Fruit fly (Drosophila melanogaster) whole organism, embryonic: ENCODE results near the gene MEP-1.
A peak's percentile ranks its signal among the peaks of the same experiment; 100 is the strongest.

Source experiments
- CG10431 ChIP-seq: fragments of 200-800 bp; sonication (Bioruptor generic); optimal IDR thresholded peaks from 3 replicates; lab custom pipeline; 2018; ENCODE audit warnings: missing biosample characterization, mild to moderate bottlenecking, missing genetic modification characterization
- CG12219 ChIP-seq: fragments of 200-800 bp; sonication (Bioruptor generic); optimal IDR thresholded peaks from 3 replicates; lab custom pipeline; 2018; ENCODE audit warnings: missing biosample characterization, mild to moderate bottlenecking, missing genetic modification characterization
- CG14050 ChIP-seq: fragments of 200-800 bp; sonication (Bioruptor generic); IDR thresholded peaks from 3 replicates; pipeline ENCODE4 v1.3.6; 2022; ENCODE audit warnings: missing biosample characterization, missing genetic modification characterization
- CG15011 ChIP-seq: fragments of 200-800 bp; sonication (Bioruptor generic); optimal IDR thresholded peaks from 3 replicates; lab custom pipeline; 2018; ENCODE audit warnings: missing biosample characterization, mild to moderate bottlenecking, missing genetic modification characterization
- CG1603 ChIP-seq: fragments of 200-800 bp; sonication (Bioruptor generic); optimal IDR thresholded peaks from 2 replicates; lab custom pipeline; 2019; ENCODE audit warnings: missing biosample characterization, mild to moderate bottlenecking, missing genetic modification characterization, moderate library complexity
- CG18476 ChIP-seq: fragments of 200-800 bp; sonication (Bioruptor generic); optimal IDR thresholded peaks from 2 replicates; lab custom pipeline; 2016; ENCODE audit warnings: missing biosample characterization, mild to moderate bottlenecking, missing genetic modification characterization
- CG18764 ChIP-seq: fragments of 200-800 bp; sonication (Bioruptor generic); optimal IDR thresholded peaks from 3 replicates; lab custom pipeline; 2016; ENCODE audit warnings: missing biosample characterization, missing genetic modification characterization
- CG2116 ChIP-seq: fragments of 200-800 bp; sonication (Bioruptor generic); optimal IDR thresholded peaks from 3 replicates; lab custom pipeline; 2018; ENCODE audit warnings: missing biosample characterization, mild to moderate bottlenecking, missing genetic modification characterization
- CG30020 ChIP-seq: fragments of 200-800 bp; optimal IDR thresholded peaks from 2 replicates; lab custom pipeline; 2019; ENCODE audit warnings: missing biosample characterization, mild to moderate bottlenecking, missing genetic modification characterization, moderate library complexity
- CG31441 ChIP-seq: fragments of 200-800 bp; sonication (Bioruptor generic); IDR thresholded peaks from 2 replicates; pipeline ENCODE4 v1.3.6; 2022; ENCODE audit warnings: missing biosample characterization, missing genetic modification characterization
- CG3407 ChIP-seq: fragments of 200-800 bp; sonication (Bioruptor generic); optimal IDR thresholded peaks from 2 replicates; lab custom pipeline; 2018; ENCODE audit warnings: missing biosample characterization, mild to moderate bottlenecking, missing genetic modification characterization
- CG34376 ChIP-seq: fragments of 200-800 bp; sonication (Bioruptor generic); optimal IDR thresholded peaks from 2 replicates; lab custom pipeline; 2018; ENCODE audit warnings: missing biosample characterization, mild to moderate bottlenecking, missing genetic modification characterization
- CG4360 ChIP-seq: fragments of 200-800 bp; sonication (Bioruptor generic); IDR thresholded peaks from 2 replicates; pipeline ENCODE4 v1.3.6; 2022; ENCODE audit warnings: missing biosample characterization, missing genetic modification characterization
- CG6654 ChIP-seq: fragments of 200-800 bp; sonication (Bioruptor generic); optimal IDR thresholded peaks from 2 replicates; lab custom pipeline; 2017; ENCODE audit warnings: missing biosample characterization, mild to moderate bottlenecking, missing genetic modification characterization
- CG7271 ChIP-seq: fragments of 200-800 bp; sonication (Bioruptor generic); optimal IDR thresholded peaks from 2 replicates; lab custom pipeline; 2018; ENCODE audit warnings: missing biosample characterization, mild to moderate bottlenecking, missing genetic modification characterization, moderate library complexity
- CG8765 ChIP-seq: fragments of 200-800 bp; sonication (Bioruptor generic); IDR thresholded peaks from 2 replicates; pipeline ENCODE4 v1.3.6; 2022; ENCODE audit warnings: missing biosample characterization, missing genetic modification characterization
- CG9609 ChIP-seq: fragments of 200-800 bp; sonication (Bioruptor generic); optimal IDR thresholded peaks from 3 replicates; lab custom pipeline; 2016; ENCODE audit warnings: missing biosample characterization, missing genetic modification characterization
- CG9876 ChIP-seq: fragments of 200-800 bp; sonication (Bioruptor generic); optimal IDR thresholded peaks from 2 replicates; lab custom pipeline; 2016; ENCODE audit warnings: missing biosample characterization, missing genetic modification characterization
- Elba2 ChIP-seq: fragments of 200-800 bp; sonication (Bioruptor generic); optimal IDR thresholded peaks from 3 replicates; lab custom pipeline; 2016; ENCODE audit warnings: missing biosample characterization, missing genetic modification characterization
- HHEX ChIP-seq: fragments of 200-800 bp; sonication (Bioruptor generic); optimal IDR thresholded peaks from 3 replicates; lab custom pipeline; 2017; ENCODE audit warnings: missing biosample characterization, mild to moderate bottlenecking, missing genetic modification characterization, missing genetic modification reagents
- Hr51 ChIP-seq, 2 experiments: fragments of 200-800 bp; sonication (Bioruptor generic); optimal IDR thresholded peaks; 2 replicates in 1 of 2; 3 replicates in 1 of 2; lab custom pipeline; 2016 to 2018; ENCODE audit warnings: missing biosample characterization in 2 of 2, missing genetic modification characterization in 2 of 2, mild to moderate bottlenecking in 1 of 2, moderate library complexity in 1 of 2
- Lhr ChIP-seq: fragments of 200-800 bp; sonication (Bioruptor generic); optimal IDR thresholded peaks from 3 replicates; lab custom pipeline; 2017; ENCODE audit warnings: mild to moderate bottlenecking, missing biosample characterization, missing genetic modification reagents, missing genetic modification characterization
- Opbp ChIP-seq: fragments of 200-800 bp; sonication (Bioruptor generic); IDR thresholded peaks from 3 replicates; pipeline ENCODE4 v1.3.6; 2022; ENCODE audit warnings: missing biosample characterization, missing genetic modification characterization; ENCODE audit not compliant: partially characterized antibody
- Six4 ChIP-seq: fragments of 200-800 bp; sonication (Bioruptor generic); optimal IDR thresholded peaks from 2 replicates; lab custom pipeline; 2016; ENCODE audit warnings: missing biosample characterization, missing genetic modification characterization
- Tbp ChIP-seq: fragments of >200 bp; optimal IDR thresholded peaks from 2 replicates; lab custom pipeline; 2018; ENCODE audit warnings: missing biosample characterization, missing genetic modification characterization
- bab2 ChIP-seq: fragments of 200-800 bp; sonication (Bioruptor generic); optimal IDR thresholded peaks from 2 replicates; lab custom pipeline; 2016; ENCODE audit warnings: missing biosample characterization, missing genetic modification characterization
- corto ChIP-seq: fragments of 200-800 bp; sonication (Bioruptor generic); optimal IDR thresholded peaks from 2 replicates; lab custom pipeline; 2016; ENCODE audit warnings: missing biosample characterization, mild to moderate bottlenecking, missing genetic modification characterization, moderate library complexity
- dm ChIP-seq: fragments of 200-800 bp; sonication (Bioruptor generic); optimal IDR thresholded peaks from 3 replicates; lab custom pipeline; 2016; ENCODE audit warnings: missing biosample characterization, missing genetic modification characterization
- en ChIP-seq: fragments of 200-800 bp; sonication (Bioruptor generic); optimal IDR thresholded peaks from 2 replicates; lab custom pipeline; 2016; ENCODE audit warnings: missing biosample characterization, missing genetic modification characterization
- eve ChIP-seq, 2 experiments: fragments of >200 bp; optimal IDR thresholded peaks; 2 replicates each; lab custom pipeline; 2017; ENCODE audit warnings: missing biosample characterization in 2 of 2, missing genetic modification characterization in 2 of 2
- fru ChIP-seq: fragments of >200 bp; optimal IDR thresholded peaks from 2 replicates; lab custom pipeline; 2017
- gcm2 ChIP-seq: fragments of 200-800 bp; sonication (Bioruptor generic); optimal IDR thresholded peaks from 2 replicates; lab custom pipeline; 2016; ENCODE audit warnings: missing biosample characterization, missing genetic modification characterization
- gfzf ChIP-seq: fragments of 200-800 bp; sonication (Bioruptor generic); optimal IDR thresholded peaks from 2 replicates; lab custom pipeline; 2016; ENCODE audit warnings: missing biosample characterization, mild to moderate bottlenecking, missing genetic modification characterization, moderate library complexity
- gro ChIP-seq: fragments of 200-800 bp; sonication (Bioruptor generic); optimal IDR thresholded peaks from 2 replicates; lab custom pipeline; 2016; ENCODE audit warnings: missing biosample characterization, missing genetic modification characterization
- kay ChIP-seq: fragments of 200-800 bp; sonication (Bioruptor generic); optimal IDR thresholded peaks from 2 replicates; lab custom pipeline; 2016; ENCODE audit warnings: missing biosample characterization, missing genetic modification characterization
- nau ChIP-seq: fragments of 200-800 bp; sonication (Bioruptor generic); optimal IDR thresholded peaks from 3 replicates; lab custom pipeline; 2017; ENCODE audit warnings: missing biosample characterization, mild to moderate bottlenecking, missing genetic modification characterization, missing genetic modification reagents
- nom ChIP-seq: fragments of 200-800 bp; sonication (Bioruptor generic); optimal IDR thresholded peaks from 2 replicates; lab custom pipeline; 2017; ENCODE audit warnings: missing biosample characterization, missing genetic modification characterization, mild to moderate bottlenecking, moderate library complexity, missing genetic modification reagents
- pan ChIP-seq, 4 experiments: fragments of >200 bp in 3 of 4; fragments of 200-800 bp in 1 of 4; sonication (Bioruptor generic) in 1 of 4; optimal IDR thresholded peaks in 3 of 4; IDR thresholded peaks in 1 of 4; 2 replicates each; pipeline versions ENCODE4 v1.3.6 to Lab custom; 2017 to 2022; ENCODE audit warnings: missing biosample characterization in 2 of 4, missing genetic modification characterization in 2 of 4, mixed read lengths in 1 of 4
- pita ChIP-seq: fragments of 200-800 bp; sonication (Bioruptor generic); optimal IDR thresholded peaks from 2 replicates; lab custom pipeline; 2017; ENCODE audit warnings: missing biosample characterization, mild to moderate bottlenecking, missing genetic modification characterization
- ranshi ChIP-seq: fragments of 200-800 bp; sonication (Bioruptor generic); IDR thresholded peaks from 2 replicates; pipeline ENCODE4 v1.3.6; 2022; ENCODE audit warnings: missing biosample characterization, missing genetic modification characterization
- schlank ChIP-seq: fragments of 200-800 bp; sonication (Bioruptor generic); optimal IDR thresholded peaks from 2 replicates; lab custom pipeline; 2018; ENCODE audit warnings: missing biosample characterization, mild to moderate bottlenecking, missing genetic modification characterization
- scrt ChIP-seq: fragments of 200-800 bp; sonication (Bioruptor generic); optimal IDR thresholded peaks from 2 replicates; lab custom pipeline; 2018; ENCODE audit warnings: missing biosample characterization, mild to moderate bottlenecking, missing genetic modification characterization, moderate library complexity
- shn ChIP-seq: fragments of 200-800 bp; sonication (Bioruptor generic); optimal IDR thresholded peaks from 3 replicates; lab custom pipeline; 2016; ENCODE audit warnings: missing biosample characterization, missing genetic modification characterization
- sob ChIP-seq: fragments of 200-800 bp; sonication (Bioruptor generic); IDR thresholded peaks from 2 replicates; pipeline ENCODE4 v1.3.6; 2022; ENCODE audit warnings: missing biosample characterization, missing genetic modification characterization
- stc ChIP-seq: fragments of 200-800 bp; sonication (Bioruptor generic); IDR thresholded peaks from 2 replicates; pipeline ENCODE4 v1.3.6; 2022; ENCODE audit warnings: missing biosample characterization, missing genetic modification characterization
- tio ChIP-seq: fragments of 200-800 bp; sonication (Bioruptor generic); optimal IDR thresholded peaks from 2 replicates; lab custom pipeline; 2017; ENCODE audit warnings: missing biosample characterization, missing genetic modification characterization, inconsistent platforms
- vnd ChIP-seq: fragments of 200-800 bp; sonication (Bioruptor generic); IDR thresholded peaks from 3 replicates; pipeline ENCODE4 v1.3.6; 2022; ENCODE audit warnings: missing biosample characterization, missing genetic modification characterization; ENCODE audit not compliant: partially characterized antibody
- wdn ChIP-seq: fragments of 200-800 bp; sonication (Bioruptor generic); IDR thresholded peaks from 2 replicates; pipeline ENCODE4 v1.3.6; 2022; ENCODE audit warnings: missing biosample characterization, missing genetic modification characterization
- z ChIP-seq: fragments of 200-800 bp; sonication (Bioruptor generic); IDR thresholded peaks from 3 replicates; pipeline ENCODE4 v1.3.6; 2022; ENCODE audit warnings: missing biosample characterization, missing genetic modification characterization

MEP-1 gene

dm6 chr3L:2584119-2584805 is 47.3 kb upstream of the MEP-1 start (continued):
- TF ChIP-seq CG9609 (GFP tag; lab: Kevin White, UChicago), result peak; percentile 66
- peak; percentile 85 for TF ChIP-seq HHEX
- no peak for TF ChIP-seq pita
- TF ChIP-seq gfzf (GFP tag; lab: Kevin White, UChicago), result no peak
- peak; percentile 66 for TF ChIP-seq CG18764
- TF ChIP-seq CG9876 (GFP tag; lab: Kevin White, UChicago), result peak; percentile 51
- no peak for TF ChIP-seq z
- peak; percentile 69 for TF ChIP-seq scrt
- peak; percentile 54 for TF ChIP-seq shn (GFP tag; lab: Kevin White, UChicago)
- TF ChIP-seq fru (lab: Kevin White, UChicago), result no peak
- TF ChIP-seq corto (GFP tag; lab: Kevin White, UChicago), result no peak
- TF ChIP-seq bab2 (GFP tag; lab: Kevin White, UChicago), result peak; percentile 78
- TF ChIP-seq en (GFP tag; lab: Kevin White, UChicago), result peak; percentile 60
- peak; percentile 35 for TF ChIP-seq CG30020
- TF ChIP-seq Six4 (GFP tag; lab: Kevin White, UChicago), result peak; percentile 81
- TF ChIP-seq CG4360 (GFP tag; lab: Robert Waterston, UW), result no peak
- TF ChIP-seq CG10431 (GFP tag; lab: Kevin White, UChicago), result peak; percentile 77
- TF ChIP-seq Tbp (GFP tag; lab: Kevin White, UChicago), result no peak
- TF ChIP-seq nom, result peak; percentile 43
- peak; percentile 56 for TF ChIP-seq CG3407 (GFP tag; lab: Kevin White, UChicago)
- peak; percentile 80 for TF ChIP-seq tio (GFP tag; lab: Kevin White, UChicago)
- TF ChIP-seq CG6654 (GFP tag; lab: Kevin White, UChicago), result peak; percentile 56
- peak; percentile 67 for TF ChIP-seq stc
- 0 out of 2 replicates have a peak, but pooled peaks have one; percentile 27 for TF ChIP-seq CG8765 (GFP tag; lab: Robert Waterston, UW)
- peak; percentile 42 for TF ChIP-seq kay (GFP tag; lab: Kevin White, UChicago)
- TF ChIP-seq CG14050 (GFP tag; lab: Robert Waterston, UW), result peak; percentile 37; the same call in 2 of the 3 replicates
- no peak for TF ChIP-seq Elba2 (GFP tag; lab: Kevin White, UChicago)
- peak; percentile 82 for TF ChIP-seq CG12219 (GFP tag; lab: Kevin White, UChicago)
- TF ChIP-seq wdn, result 0 out of 2 replicates have a peak, but pooled peaks have one; percentile 22
- peak; percentile 70 for TF ChIP-seq CG34376
- TF ChIP-seq pan (optimal IDR thresholded peaks at IDR 0.05; lab: Kevin White, UChicago), result no peak
- TF ChIP-seq pan (GFP tag; optimal IDR thresholded peaks at IDR 0.05 in 1 of 2, IDR thresholded peaks at IDR 0.05 in 1 of 2), result peak in 1 of 2 experiments; percentile 72
- no peak for TF ChIP-seq gcm2 (GFP tag; lab: Kevin White, UChicago)
- no peak for TF ChIP-seq CG7271 (tag; lab: Kevin White, UChicago)
- peak; percentile 89 for TF ChIP-seq nau
- peak; percentile 75 for TF ChIP-seq CG18476
- TF ChIP-seq gro (GFP tag; lab: Kevin White, UChicago), result peak; percentile 84
- peak; percentile 68 for TF ChIP-seq dm (GFP tag; lab: Kevin White, UChicago)
- peak; percentile 25 to 90 for TF ChIP-seq Hr51 (GFP tag; optimal IDR thresholded peaks at IDR 0.05; lab: Kevin White, UChicago)
- no peak for TF ChIP-seq vnd (GFP tag; lab: Robert Waterston, UW)
- peak; percentile 47 for TF ChIP-seq sob (GFP tag; lab: Robert Waterston, UW)
- peak; percentile 20 for TF ChIP-seq schlank (tag; lab: Kevin White, UChicago)
- peak; percentile 45; the same call in 1 of the 3 replicates for TF ChIP-seq Opbp (GFP tag; lab: Robert Waterston, UW)
- peak; percentile 86 for TF ChIP-seq CG15011 (GFP tag; lab: Kevin White, UChicago)
- TF ChIP-seq CG1603 (tag; lab: Kevin White, UChicago), result peak; percentile 62
- peak; percentile 47 for TF ChIP-seq Lhr
- peak; percentile 52 for TF ChIP-seq CG2116
- no peak for TF ChIP-seq ranshi (GFP tag; lab: Robert Waterston, UW)
- peak in 1 of 2 experiments; percentile 95 for TF ChIP-seq eve (GFP tag; optimal IDR thresholded peaks at IDR 0.05; lab: Kevin White, UChicago)
- peak; percentile 87 for TF ChIP-seq CG31441 (GFP tag; lab: Robert Waterston, UW)
